Worm (Caenorhabditis elegans): ENCODE data around the gene col-12.

ce11 chrV:10472901-10473774, 48.1 kb upstream of the col-12 start:
- no peak for TF ChIP-seq cog-1 (tag; optimal IDR thresholded peaks at IDR 0.05)
- no peak for TF ChIP-seq ref-1 (GFP tag; conservative IDR thresholded peaks at IDR 0.05)
- no peak for TF ChIP-seq T22C8.4 (GFP tag; IDR thresholded peaks at IDR 0.05)
